Fruit fly (Drosophila melanogaster) whole organism, pupa: ENCODE data around the gene CG18641.

Experiments used
- CG10348 ChIP-seq: fragments of 200-800 bp; sonication (Bioruptor generic); IDR thresholded peaks from 2 replicates; pipeline ENCODE4 v1.3.6; 2022; ENCODE audit warnings: missing biosample characterization, missing genetic modification characterization
- CG12605 ChIP-seq: fragments of 200-800 bp; sonication (Bioruptor generic); IDR thresholded peaks from 2 replicates; pipeline ENCODE4 v1.3.6; 2022; ENCODE audit warnings: missing biosample characterization, missing genetic modification characterization
- CG13204 ChIP-seq: fragments of 200-800 bp; sonication (Bioruptor generic); optimal IDR thresholded peaks from 2 replicates; lab custom pipeline; 2018; ENCODE audit warnings: missing biosample characterization, mild to moderate bottlenecking, missing genetic modification characterization, moderate library complexity
- CG14655 ChIP-seq: fragments of 200-800 bp; sonication (Bioruptor generic); optimal IDR thresholded peaks from 3 replicates; lab custom pipeline; 2017; ENCODE audit warnings: mild to moderate bottlenecking, missing biosample characterization, missing genetic modification reagents, missing genetic modification characterization
- CG15710 ChIP-seq: fragments of 200-800 bp; sonication (Bioruptor generic); optimal IDR thresholded peaks from 2 replicates; lab custom pipeline; 2018; ENCODE audit warnings: missing biosample characterization, mild to moderate bottlenecking, missing genetic modification characterization, moderate library complexity
- CG17806 ChIP-seq: fragments of 200-800 bp; sonication (Bioruptor generic); optimal IDR thresholded peaks from 2 replicates; lab custom pipeline; 2018; ENCODE audit warnings: missing biosample characterization, mild to moderate bottlenecking, missing genetic modification characterization, moderate library complexity
- CG32121 ChIP-seq: fragments of 200-800 bp; sonication (Bioruptor generic); IDR thresholded peaks from 2 replicates; pipeline ENCODE4 v1.3.6; 2022; ENCODE audit warnings: missing biosample characterization, missing genetic modification characterization
- CG34367 ChIP-seq: fragments of 200-800 bp; sonication (Bioruptor generic); optimal IDR thresholded peaks from 2 replicates; lab custom pipeline; 2018; ENCODE audit warnings: missing biosample characterization, mild to moderate bottlenecking, missing genetic modification characterization
- CG4496 ChIP-seq: fragments of 200-800 bp; sonication (Bioruptor generic); IDR thresholded peaks from 3 replicates; pipeline ENCODE4 v1.3.6; 2022; ENCODE audit warnings: missing biosample characterization, missing genetic modification characterization
- CG8159 ChIP-seq: fragments of 200-800 bp; sonication (Bioruptor generic); optimal IDR thresholded peaks from 3 replicates; lab custom pipeline; 2018; ENCODE audit warnings: missing biosample characterization, mild to moderate bottlenecking, missing genetic modification characterization, moderate library complexity
- CG8301 ChIP-seq: fragments of 200-800 bp; sonication (Bioruptor generic); optimal IDR thresholded peaks from 2 replicates; lab custom pipeline; 2018; ENCODE audit warnings: missing biosample characterization, mild to moderate bottlenecking, missing genetic modification characterization
- CG9948 ChIP-seq: fragments of 200-800 bp; sonication (Bioruptor generic); optimal IDR thresholded peaks from 2 replicates; lab custom pipeline; 2018; ENCODE audit warnings: missing biosample characterization, mild to moderate bottlenecking, missing genetic modification characterization, moderate library complexity
- D1 ChIP-seq: fragments of 200-800 bp; sonication (Bioruptor generic); optimal IDR thresholded peaks from 2 replicates; lab custom pipeline; 2018; ENCODE audit warnings: missing biosample characterization, mild to moderate bottlenecking, missing genetic modification characterization, moderate library complexity
- EcR ChIP-seq: fragments of 200-800 bp; sonication (Bioruptor generic); optimal IDR thresholded peaks from 3 replicates; lab custom pipeline; 2019; ENCODE audit warnings: missing biosample characterization, missing genetic modification characterization, mild to moderate bottlenecking, moderate library complexity, missing genetic modification reagents
- Ets98B ChIP-seq: fragments of 200-800 bp; sonication (Bioruptor generic); IDR thresholded peaks from 2 replicates; pipeline ENCODE4 v1.3.6; 2022; ENCODE audit warnings: missing biosample characterization, missing genetic modification characterization
- Pif1A ChIP-seq: fragments of 200-800 bp; sonication (Bioruptor generic); optimal IDR thresholded peaks from 3 replicates; lab custom pipeline; 2016; ENCODE audit warnings: missing biosample characterization, missing genetic modification characterization
- Pif1B ChIP-seq: fragments of 200-800 bp; sonication (Bioruptor generic); optimal IDR thresholded peaks from 3 replicates; lab custom pipeline; 2016; ENCODE audit warnings: missing biosample characterization, missing genetic modification characterization
- Snoo ChIP-seq: fragments of 200-800 bp; sonication (Bioruptor generic); optimal IDR thresholded peaks from 3 replicates; lab custom pipeline; 2017; ENCODE audit warnings: missing biosample characterization, mild to moderate bottlenecking, missing genetic modification characterization, inconsistent platforms
- fd96Ca ChIP-seq: fragments of 200-800 bp; sonication (Bioruptor generic); IDR thresholded peaks from 3 replicates; pipeline ENCODE4 v1.3.6; 2022; ENCODE audit warnings: missing biosample characterization, missing genetic modification characterization
- gl ChIP-seq: fragments of 200-800 bp; sonication (Bioruptor generic); optimal IDR thresholded peaks from 2 replicates; lab custom pipeline; 2018; ENCODE audit warnings: missing biosample characterization, mild to moderate bottlenecking, missing genetic modification characterization
- rn ChIP-seq: fragments of 200-800 bp; sonication (Bioruptor generic); IDR thresholded peaks from 2 replicates; pipeline ENCODE4 v1.3.6; 2022; ENCODE audit warnings: missing biosample characterization, missing genetic modification characterization

CG18641 gene

dm6 chr2L:2427384-2428208 lies 12.5 kb upstream of the CG18641 start:
- TF ChIP-seq CG13204 (GFP tag; lab: Kevin White, UChicago), result no peak
- TF ChIP-seq CG14655 (GFP tag; lab: Kevin White, UChicago), result peak; percentile 41
- TF ChIP-seq CG8301 (tag; lab: Kevin White, UChicago), result peak; percentile 46

DNA sequence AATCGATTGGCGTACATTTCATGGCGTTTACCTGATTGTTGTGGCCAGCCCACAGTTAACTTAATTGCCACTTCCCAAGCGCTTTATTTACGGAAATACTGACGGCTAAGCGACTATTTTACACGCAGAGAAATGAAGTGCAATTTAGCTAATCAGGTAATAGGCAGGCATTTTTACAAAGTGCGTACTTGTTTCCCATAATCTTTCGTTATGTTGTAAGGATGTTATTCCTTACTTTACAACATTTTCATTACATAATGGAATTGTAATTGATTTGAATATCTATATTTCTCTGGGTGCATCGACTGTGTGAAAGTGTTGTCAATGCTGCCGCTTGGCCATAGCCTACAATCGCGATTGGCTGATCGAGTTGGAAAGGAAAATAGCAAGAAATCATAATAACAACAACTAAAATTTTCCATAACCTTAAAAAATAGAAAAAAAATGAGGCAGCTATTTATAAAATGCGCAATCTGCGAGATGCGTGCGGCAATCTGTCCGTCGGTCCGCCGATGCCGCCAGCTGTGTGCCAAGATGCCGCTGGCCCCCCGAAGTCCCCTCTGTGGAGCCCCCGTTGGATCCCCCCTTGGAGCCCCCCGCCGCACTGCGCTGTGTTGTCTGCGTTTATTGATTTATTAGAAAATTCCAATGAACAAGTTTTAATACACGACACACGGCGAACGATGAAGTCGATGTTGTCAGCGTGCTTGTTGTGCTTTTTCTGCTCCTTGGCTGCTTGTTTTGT lies 11.5 kb upstream of the CG18641 start:
- TF ChIP-seq CG34367 (tag; lab: Kevin White, UChicago) (peak; percentile 82), CG10348 (GFP tag; lab: Robert Waterston, UW) (peak; percentile 68), fd96Ca (peak; percentile 93), Snoo (no peak), CG32121 (peak; percentile 91), CG15710 (tag; lab: Kevin White, UChicago) (peak; percentile 78), Ets98B (GFP tag; lab: Robert Waterston, UW) (peak; percentile 94), Pif1B (GFP tag; lab: Kevin White, UChicago) (peak; percentile 73), CG13204 (GFP tag; lab: Kevin White, UChicago) (peak; percentile 17), rn (GFP tag; lab: Robert Waterston, UW) (peak; percentile 75), CG12605 (peak; percentile 86), Pif1A (peak; percentile 87), CG9948 (tag; lab: Kevin White, UChicago) (peak; percentile 84), CG8159 (tag; lab: Kevin White, UChicago) (peak; percentile 79), EcR (GFP tag; lab: Kevin White, UChicago) (no peak), gl (tag; lab: Kevin White, UChicago) (peak; percentile 61), CG14655 (GFP tag; lab: Kevin White, UChicago) (peak; percentile 94), CG4496 (GFP tag; lab: Robert Waterston, UW) (peak; percentile 95), CG8301 (tag; lab: Kevin White, UChicago) (peak; percentile 93), CG17806 (peak; percentile 88), D1 (tag; lab: Kevin White, UChicago) (peak; percentile 50)

- TF ChIP-seq CG34367 (tag; lab: Kevin White, UChicago) (no peak), EcR (GFP tag; lab: Kevin White, UChicago) (peak; percentile 66), CG13204 (GFP tag; lab: Kevin White, UChicago) (peak; percentile 61)
- TF ChIP-seq, all 21 proteins: peak for 2
Observed at dm6 chr2L:2425652-2426192, 10.6 kb upstream of the CG18641 start.

DNA sequence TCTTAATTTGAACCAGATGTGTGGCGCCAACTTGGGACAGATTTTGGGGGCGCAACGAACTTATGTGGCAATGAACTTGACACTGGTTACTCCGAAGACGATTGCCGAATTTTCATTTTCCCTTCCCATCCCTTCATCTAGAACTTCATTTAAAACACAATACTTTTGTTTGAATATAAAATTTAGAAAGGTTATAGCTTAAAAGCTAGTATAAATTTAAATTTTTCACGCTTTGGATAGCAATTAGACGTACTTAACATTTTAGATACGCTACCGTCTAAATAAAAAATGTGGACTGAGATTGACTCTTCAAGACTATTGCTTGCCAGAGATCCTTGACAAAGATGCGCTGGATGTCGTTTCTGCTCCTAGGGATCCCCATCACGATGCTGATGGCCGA lies 9.4 kb upstream of the CG18641 start, which contains the start of gene CG44139:
Gene CG44139 (plus strand): TSS at position 301 of the 400 bp plus-strand sequence.
- no peak for TF ChIP-seq CG8159 (tag; lab: Kevin White, UChicago)
- TF ChIP-seq Pif1A, result no peak
- no peak for TF ChIP-seq CG15710 (tag; lab: Kevin White, UChicago)
- no peak for TF ChIP-seq CG13204 (GFP tag; lab: Kevin White, UChicago)
- TF ChIP-seq fd96Ca, result no peak
- TF ChIP-seq CG34367 (tag; lab: Kevin White, UChicago), result no peak
- no peak for TF ChIP-seq CG9948 (tag; lab: Kevin White, UChicago)

dm6 chr2L:2420490-2420889 lies 5.4 kb upstream of the CG18641 start, which contains the start of gene CG9886:
Gene CG9886 (plus strand): TSS chr2L:2420830.
- no peak for TF ChIP-seq CG15710 (tag; lab: Kevin White, UChicago)
- TF ChIP-seq Pif1B (GFP tag; lab: Kevin White, UChicago), result peak; percentile 43
- peak; percentile 50 for TF ChIP-seq CG9948 (tag; lab: Kevin White, UChicago)
- peak; percentile 56; the same call in 1 of the 2 replicates for TF ChIP-seq Ets98B (GFP tag; lab: Robert Waterston, UW)
- peak; percentile 32 for TF ChIP-seq CG34367 (tag; lab: Kevin White, UChicago)
- TF ChIP-seq CG4496 (GFP tag; lab: Robert Waterston, UW), result peak; percentile 62; the same call in 2 of the 3 replicates
- no peak for TF ChIP-seq CG10348 (GFP tag; lab: Robert Waterston, UW)
- TF ChIP-seq CG8301 (tag; lab: Kevin White, UChicago), result peak; percentile 50
- no peak for TF ChIP-seq CG13204 (GFP tag; lab: Kevin White, UChicago)
- no peak for TF ChIP-seq EcR (GFP tag; lab: Kevin White, UChicago)
- TF ChIP-seq CG32121, result peak; percentile 32; the same call in 1 of the 2 replicates
- peak; percentile 57 for TF ChIP-seq CG8159 (tag; lab: Kevin White, UChicago)
- peak; percentile 37 for TF ChIP-seq CG14655 (GFP tag; lab: Kevin White, UChicago)
